Worm (Caenorhabditis elegans) whole organism, L1 larva: ENCODE measurements around the gene C30G4.4.

Source experiments
- C04F5.9 ChIP-seq: sonication (generic microtip); optimal IDR thresholded peaks from 2 replicates; lab custom pipeline; 2016; ENCODE audit warnings: missing genetic modification characterization, missing compliant biosample characterization
- C16A3.4 ChIP-seq: fragments of 150-350 bp; optimal IDR thresholded peaks from 2 replicates; lab custom pipeline; 2014; ENCODE audit warnings: missing biosample characterization, missing genetic modification characterization
- C34B4.2 ChIP-seq: sonication (generic microtip); optimal IDR thresholded peaks from 2 replicates; lab custom pipeline; 2017; ENCODE audit warnings: mild to moderate bottlenecking, missing genetic modification characterization, missing compliant biosample characterization
- Y116A8C.19 ChIP-seq: sonication (generic microtip); optimal IDR thresholded peaks from 2 replicates; lab custom pipeline; 2016; ENCODE audit warnings: missing compliant biosample characterization, missing genetic modification characterization, borderline replicate concordance
- aha-1 ChIP-seq: fragments of 150-350 bp; optimal IDR thresholded peaks from 2 replicates; lab custom pipeline; 2014; ENCODE audit warnings: missing biosample characterization, missing genetic modification characterization
- aly-2 ChIP-seq: fragments of 150-350 bp; optimal IDR thresholded peaks from 2 replicates; lab custom pipeline; 2014; ENCODE audit warnings: missing biosample characterization, missing genetic modification characterization
- ama-1 ChIP-seq: fragments of 150-350 bp; optimal IDR thresholded peaks from 2 replicates; lab custom pipeline; 2014
- ceh-63 ChIP-seq: fragments of 200-800 bp; sonication (Bioruptor generic); optimal IDR thresholded peaks from 2 replicates; lab custom pipeline; 2018; ENCODE audit warnings: mild to moderate bottlenecking, missing genetic modification characterization, missing compliant biosample characterization
- ceh-90 ChIP-seq: sonication (generic microtip); optimal IDR thresholded peaks from 2 replicates; lab custom pipeline; 2016; ENCODE audit warnings: missing genetic modification characterization, missing compliant biosample characterization
- dpl-1 ChIP-seq, 3 experiments: fragments of 150-350 bp in 2 of 3; sonication (generic microtip) in 1 of 3; optimal IDR thresholded peaks; 2 replicates each; lab custom pipeline; 2014 to 2017; ENCODE audit warnings: missing biosample characterization in 3 of 3, missing genetic modification characterization in 3 of 3, missing genetic modification reagents in 3 of 3
- efl-3 ChIP-seq: fragments of 200-800 bp; sonication (Bioruptor generic); optimal IDR thresholded peaks from 2 replicates; lab custom pipeline; 2018; ENCODE audit warnings: mild to moderate bottlenecking, missing genetic modification characterization, missing compliant biosample characterization
- egl-13 ChIP-seq: sonication (generic microtip); optimal IDR thresholded peaks from 2 replicates; lab custom pipeline; 2016; ENCODE audit warnings: missing genotype, missing genetic modification reagents, missing genetic modification characterization, missing compliant biosample characterization
- fkh-10 ChIP-seq: sonication (generic microtip); optimal IDR thresholded peaks from 2 replicates; lab custom pipeline; 2017; ENCODE audit warnings: missing biosample characterization, missing genetic modification reagents, missing genetic modification characterization
- fos-1 ChIP-seq: fragments of 150-350 bp; optimal IDR thresholded peaks from 2 replicates; lab custom pipeline; 2014; ENCODE audit warnings: missing biosample characterization, missing genetic modification characterization
- grh-1 ChIP-seq: fragments of 200-800 bp; sonication (Bioruptor generic); IDR thresholded peaks from 2 replicates; pipeline ENCODE4 v1.3.6; 2022; ENCODE audit warnings: missing genetic modification reagents, missing genetic modification characterization, missing compliant biosample characterization
- hlh-17 ChIP-seq: fragments of 200-800 bp; sonication (Bioruptor generic); optimal IDR thresholded peaks from 2 replicates; lab custom pipeline; 2018; ENCODE audit warnings: missing genetic modification characterization, mild to moderate bottlenecking, missing compliant biosample characterization, moderate library complexity, borderline replicate concordance
- hlh-4 ChIP-seq: sonication (generic microtip); optimal IDR thresholded peaks from 2 replicates; lab custom pipeline; 2016; ENCODE audit warnings: mild to moderate bottlenecking, missing genetic modification characterization, missing compliant biosample characterization
- hpl-2 ChIP-seq: fragments of 150-350 bp; optimal IDR thresholded peaks from 2 replicates; lab custom pipeline; 2014; ENCODE audit warnings: missing biosample characterization, missing genetic modification reagents, missing genetic modification characterization
- irx-1 ChIP-seq: sonication (generic microtip); optimal IDR thresholded peaks from 2 replicates; lab custom pipeline; 2016; ENCODE audit warnings: missing genetic modification characterization, missing compliant biosample characterization
- jun-1 ChIP-seq: fragments of 150-350 bp; optimal IDR thresholded peaks from 2 replicates; lab custom pipeline; 2014; ENCODE audit warnings: missing biosample characterization, missing genetic modification reagents, missing genetic modification characterization
- lin-15B ChIP-seq: fragments of 150-350 bp; sonication (generic microtip); optimal IDR thresholded peaks from 3 replicates; lab custom pipeline; 2014; ENCODE audit warnings: missing biosample characterization, missing genetic modification characterization
- lin-35 ChIP-seq, 2 experiments: fragments of 150-350 bp; optimal IDR thresholded peaks; 2 replicates each; lab custom pipeline; 2014; ENCODE audit warnings: missing biosample characterization in 2 of 2, missing genetic modification characterization in 2 of 2, missing genetic modification reagents in 2 of 2
- lir-3 ChIP-seq: sonication (generic microtip); optimal IDR thresholded peaks from 2 replicates; lab custom pipeline; 2016; ENCODE audit warnings: mild to moderate bottlenecking, missing genetic modification characterization, moderate library complexity, missing compliant biosample characterization; ENCODE audit not compliant: poor library complexity
- lsy-2 ChIP-seq, 2 experiments: fragments of 150-350 bp; optimal IDR thresholded peaks; 2 replicates each; lab custom pipeline; 2014; ENCODE audit warnings: missing biosample characterization in 2 of 2, missing genetic modification characterization in 2 of 2
- mab-9 ChIP-seq: fragments of 200-800 bp; sonication (Bioruptor generic); IDR thresholded peaks from 2 replicates; pipeline ENCODE4 v1.3.6; 2022; ENCODE audit warnings: missing genetic modification reagents, missing genetic modification characterization, missing compliant biosample characterization
- mef-2 ChIP-seq: fragments of 150-350 bp; optimal IDR thresholded peaks from 2 replicates; lab custom pipeline; 2014; ENCODE audit warnings: missing biosample characterization, missing genetic modification characterization
- nhr-11 ChIP-seq: fragments of 150-350 bp; optimal IDR thresholded peaks from 2 replicates; lab custom pipeline; 2014; ENCODE audit warnings: missing biosample characterization, missing genetic modification characterization
- nhr-12 ChIP-seq: sonication (generic microtip); optimal IDR thresholded peaks from 2 replicates; lab custom pipeline; 2017; ENCODE audit warnings: missing biosample characterization, missing genetic modification characterization
- nhr-19 ChIP-seq: fragments of 200-800 bp; sonication (Bioruptor generic); conservative IDR thresholded peaks from 2 replicates; pipeline ENCODE4 v1.3.6; 2022; ENCODE audit warnings: missing genetic modification characterization, missing compliant biosample characterization
- nhr-28 ChIP-seq: fragments of 150-350 bp; optimal IDR thresholded peaks from 2 replicates; lab custom pipeline; 2014; ENCODE audit warnings: missing biosample characterization, missing genetic modification characterization
- nhr-47 ChIP-seq: sonication (generic microtip); optimal IDR thresholded peaks from 2 replicates; lab custom pipeline; 2016; ENCODE audit warnings: mild to moderate bottlenecking, missing genetic modification characterization, moderate library complexity, missing compliant biosample characterization
- nhr-71 ChIP-seq: sonication (generic microtip); optimal IDR thresholded peaks from 2 replicates; lab custom pipeline; 2016; ENCODE audit warnings: mild to moderate bottlenecking, missing genetic modification characterization, moderate library complexity, missing compliant biosample characterization
- nhr-76 ChIP-seq: sonication (generic microtip); optimal IDR thresholded peaks from 2 replicates; lab custom pipeline; 2017; ENCODE audit warnings: missing biosample characterization, missing genetic modification characterization
- nhr-84 ChIP-seq: sonication (generic microtip); optimal IDR thresholded peaks from 2 replicates; lab custom pipeline; 2017; ENCODE audit warnings: missing biosample characterization, missing genetic modification characterization
- pqm-1 ChIP-seq: sonication (generic microtip); optimal IDR thresholded peaks from 3 replicates; lab custom pipeline; 2017; ENCODE audit warnings: missing biosample characterization, missing genetic modification characterization
- rnt-1 ChIP-seq: sonication (generic microtip); optimal IDR thresholded peaks from 2 replicates; lab custom pipeline; 2016; ENCODE audit warnings: mild to moderate bottlenecking, missing genetic modification characterization, moderate library complexity, missing compliant biosample characterization
- sptf-1 ChIP-seq: fragments of 150-350 bp; optimal IDR thresholded peaks from 2 replicates; lab custom pipeline; 2014; ENCODE audit warnings: missing biosample characterization, missing genetic modification characterization
- swsn-7 ChIP-seq: sonication (generic microtip); optimal IDR thresholded peaks from 2 replicates; lab custom pipeline; 2016; ENCODE audit warnings: missing genetic modification characterization, missing compliant biosample characterization
- tbx-2 ChIP-seq: sonication (generic microtip); optimal IDR thresholded peaks from 2 replicates; lab custom pipeline; 2016; ENCODE audit warnings: missing genetic modification characterization, missing compliant biosample characterization
- unc-130 ChIP-seq: fragments of 150-350 bp; optimal IDR thresholded peaks from 2 replicates; lab custom pipeline; 2017; ENCODE audit warnings: missing biosample characterization, missing genetic modification characterization, inconsistent platforms
- unc-62 ChIP-seq: fragments of 150-350 bp; optimal IDR thresholded peaks from 2 replicates; lab custom pipeline; 2014; ENCODE audit warnings: missing biosample characterization, missing genetic modification reagents, missing genetic modification characterization
- unc-86 ChIP-seq: sonication (generic microtip); optimal IDR thresholded peaks from 2 replicates; lab custom pipeline; 2016; ENCODE audit warnings: missing genetic modification characterization, missing compliant biosample characterization
- unc-98 ChIP-seq: fragments of 200-800 bp; sonication (Bioruptor generic); IDR thresholded peaks from 2 replicates; pipeline ENCODE4 v1.3.6; 2022; ENCODE audit warnings: missing genetic modification characterization, missing compliant biosample characterization
- vab-15 ChIP-seq: sonication (generic microtip); optimal IDR thresholded peaks from 2 replicates; lab custom pipeline; 2017; ENCODE audit warnings: missing genotype, mild to moderate bottlenecking, missing genetic modification characterization, missing compliant biosample characterization
- xbp-1 ChIP-seq: sonication (generic microtip); optimal IDR thresholded peaks from 2 replicates; lab custom pipeline; 2016; ENCODE audit warnings: missing genetic modification characterization, missing compliant biosample characterization
- zag-1 ChIP-seq: fragments of 150-350 bp; optimal IDR thresholded peaks from 2 replicates; lab custom pipeline; 2014; ENCODE audit warnings: missing biosample characterization, missing genetic modification characterization
- ztf-11 ChIP-seq, 2 experiments: sonication (generic microtip); optimal IDR thresholded peaks; 2 replicates each; lab custom pipeline; 2016 to 2017; ENCODE audit warnings: missing genetic modification characterization in 2 of 2, missing biosample characterization in 1 of 2, missing compliant biosample characterization in 1 of 2
- ztf-4 ChIP-seq: fragments of 150-350 bp; optimal IDR thresholded peaks from 2 replicates; lab custom pipeline; 2014; ENCODE audit warnings: missing biosample characterization, missing genetic modification characterization

Gene C30G4.4

DNA sequence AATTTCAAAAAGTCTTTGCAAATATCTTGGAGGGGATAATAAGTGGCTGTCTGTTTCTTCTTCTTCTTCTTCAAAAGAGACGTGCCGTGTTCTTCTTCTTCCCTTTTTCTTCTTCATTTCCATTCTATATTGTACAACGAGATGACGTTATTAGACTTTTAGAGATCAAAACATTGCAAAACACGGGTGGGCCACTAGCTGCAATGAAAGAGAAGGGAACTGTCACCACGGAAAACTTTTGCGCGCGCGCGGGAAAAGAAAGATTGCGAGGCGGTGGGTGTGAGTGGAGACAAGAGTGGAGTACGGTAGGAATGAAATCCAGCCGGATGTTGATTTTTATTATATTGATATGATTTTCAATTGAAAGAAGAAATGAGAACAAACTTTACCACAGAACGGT, 17.9 kb downstream of the C30G4.4 start (continued):
- no peak for TF ChIP-seq hpl-2 (GFP tag; lab: Kevin White, UChicago)
- no peak for TF ChIP-seq ama-1
- no peak for TF ChIP-seq sptf-1
- TF ChIP-seq xbp-1, result no peak
- no peak for TF ChIP-seq swsn-7 (tag; lab: Kevin White, UChicago)
- TF ChIP-seq nhr-71 (tag; lab: Kevin White, UChicago), result peak; percentile 55
- peak in 1 of 3 experiments; percentile 15 for TF ChIP-seq dpl-1 (GFP tag; optimal IDR thresholded peaks at IDR 0.05; lab: Kevin White, UChicago)
- no peak for TF ChIP-seq C04F5.9 (tag; lab: Kevin White, UChicago)
- no peak for TF ChIP-seq nhr-11
- TF ChIP-seq lin-15B (tag; lab: Kevin White, UChicago), result no peak
- no peak for TF ChIP-seq nhr-28 (tag; lab: Kevin White, UChicago)
- TF ChIP-seq ceh-63 (GFP tag; lab: Kevin White, UChicago), result no peak
- TF ChIP-seq ztf-4, result no peak
- TF ChIP-seq aha-1 (tag; lab: Kevin White, UChicago), result no peak
- no peak for TF ChIP-seq pqm-1 (tag; lab: Kevin White, UChicago)
- no peak for TF ChIP-seq nhr-12 (tag; lab: Kevin White, UChicago)
- no peak for TF ChIP-seq mef-2 (tag; lab: Kevin White, UChicago)
- TF ChIP-seq egl-13 (tag; lab: Kevin White, UChicago), result no peak
- no peak for TF ChIP-seq rnt-1 (tag; lab: Kevin White, UChicago)
- no peak for TF ChIP-seq mab-9 (GFP tag; lab: Robert Waterston, UW)
- no peak for TF ChIP-seq hlh-17 (GFP tag; lab: Kevin White, UChicago)
- TF ChIP-seq vab-15, result no peak
- TF ChIP-seq grh-1, result no peak
- TF ChIP-seq aly-2, result no peak
- TF ChIP-seq lin-35 (GFP tag; optimal IDR thresholded peaks at IDR 0.05; lab: Kevin White, UChicago), result no peak
- TF ChIP-seq jun-1 (tag; lab: Kevin White, UChicago), result no peak
- TF ChIP-seq nhr-19 (GFP tag; lab: Robert Waterston, UW), result 0 out of 2 replicates have a peak, but pooled peaks have one; percentile 14
- TF ChIP-seq C16A3.4 (tag; lab: Kevin White, UChicago), result no peak
- no peak for TF ChIP-seq hlh-4 (tag; lab: Kevin White, UChicago)
- no peak for TF ChIP-seq unc-98 (GFP tag; lab: Robert Waterston, UW)
- TF ChIP-seq unc-130 (tag; lab: Kevin White, UChicago), result no peak
- TF ChIP-seq ztf-11 (tag; optimal IDR thresholded peaks at IDR 0.05; lab: Kevin White, UChicago), result no peak
- no peak for TF ChIP-seq nhr-84 (tag; lab: Kevin White, UChicago)
- TF ChIP-seq Y116A8C.19 (tag; lab: Kevin White, UChicago), result no peak
- TF ChIP-seq zag-1 (tag; lab: Kevin White, UChicago), result no peak
- no peak for TF ChIP-seq efl-3 (GFP tag; lab: Kevin White, UChicago)
- no peak for TF ChIP-seq C34B4.2 (tag; lab: Kevin White, UChicago)
- no peak for TF ChIP-seq unc-62
- no peak for TF ChIP-seq unc-86
- no peak for TF ChIP-seq irx-1 (tag; lab: Kevin White, UChicago)
- peak; percentile 7 for TF ChIP-seq tbx-2 (tag; lab: Kevin White, UChicago)
- no peak for TF ChIP-seq nhr-47 (tag; lab: Kevin White, UChicago)
- TF ChIP-seq lsy-2 (tag; optimal IDR thresholded peaks at IDR 0.05; lab: Kevin White, UChicago), result peak in 1 of 2 experiments; percentile 0
- TF ChIP-seq ceh-90 (tag; lab: Kevin White, UChicago), result no peak
- TF ChIP-seq, all 84 proteins: peak for 14

DNA sequence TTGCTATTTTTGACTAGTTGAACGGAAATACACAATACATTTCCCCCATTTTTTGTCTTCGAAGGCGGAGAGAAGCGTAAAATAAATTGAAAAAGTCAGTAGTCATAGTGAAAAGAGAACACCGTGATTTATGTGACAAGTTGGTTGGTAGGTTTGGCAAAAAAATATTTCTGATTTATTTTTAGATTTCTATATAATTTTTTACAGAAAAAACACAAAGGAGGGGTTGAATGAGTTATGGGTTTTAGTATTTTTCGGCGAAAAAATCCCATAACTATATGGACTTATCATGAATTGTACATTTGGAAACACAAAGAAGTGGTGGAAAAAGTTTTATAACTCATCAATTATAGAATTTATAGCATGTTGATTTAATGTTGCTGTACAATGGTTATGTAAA, 26.5 kb downstream of the C30G4.4 start, which contains the start of gene C30G4.2:
Gene C30G4.2 (minus strand): TSS at position 101 of the 400 bp plus-strand sequence.
- no peak for TF ChIP-seq unc-130 (tag; lab: Kevin White, UChicago)
- no peak for TF ChIP-seq mab-9 (GFP tag; lab: Robert Waterston, UW)
- no peak for TF ChIP-seq fkh-10 (GFP tag; lab: Kevin White, UChicago)
- TF ChIP-seq jun-1 (tag; lab: Kevin White, UChicago), result no peak
- no peak for TF ChIP-seq fos-1 (tag; lab: Kevin White, UChicago)
- no peak for TF ChIP-seq nhr-76 (tag; lab: Kevin White, UChicago)
- TF ChIP-seq xbp-1, result no peak
- no peak for TF ChIP-seq vab-15
- TF ChIP-seq aha-1 (tag; lab: Kevin White, UChicago), result no peak
- TF ChIP-seq C34B4.2 (tag; lab: Kevin White, UChicago), result no peak
- TF ChIP-seq lin-15B (tag; lab: Kevin White, UChicago), result no peak
- TF ChIP-seq unc-86, result no peak
- no peak for TF ChIP-seq irx-1 (tag; lab: Kevin White, UChicago)
- TF ChIP-seq lir-3 (tag; lab: Kevin White, UChicago), result no peak
- TF ChIP-seq C04F5.9 (tag; lab: Kevin White, UChicago), result no peak
- TF ChIP-seq, all 84 proteins: peak for 0
